Fruit fly (Drosophila melanogaster) whole organism, pupa: Measurements from ENCODE around the gene lectin-33A.

Experiments
- CG10348 ChIP-seq: fragments of 200-800 bp; sonication (Bioruptor generic); IDR thresholded peaks from 2 replicates; pipeline ENCODE4 v1.3.6; 2022; ENCODE audit warnings: missing biosample characterization, missing genetic modification characterization
- CG12605 ChIP-seq: fragments of 200-800 bp; sonication (Bioruptor generic); IDR thresholded peaks from 2 replicates; pipeline ENCODE4 v1.3.6; 2022; ENCODE audit warnings: missing biosample characterization, missing genetic modification characterization
- CG13204 ChIP-seq: fragments of 200-800 bp; sonication (Bioruptor generic); optimal IDR thresholded peaks from 2 replicates; lab custom pipeline; 2018; ENCODE audit warnings: missing biosample characterization, mild to moderate bottlenecking, missing genetic modification characterization, moderate library complexity
- CG14655 ChIP-seq: fragments of 200-800 bp; sonication (Bioruptor generic); optimal IDR thresholded peaks from 3 replicates; lab custom pipeline; 2017; ENCODE audit warnings: mild to moderate bottlenecking, missing biosample characterization, missing genetic modification reagents, missing genetic modification characterization
- CG15710 ChIP-seq: fragments of 200-800 bp; sonication (Bioruptor generic); optimal IDR thresholded peaks from 2 replicates; lab custom pipeline; 2018; ENCODE audit warnings: missing biosample characterization, mild to moderate bottlenecking, missing genetic modification characterization, moderate library complexity
- CG17806 ChIP-seq: fragments of 200-800 bp; sonication (Bioruptor generic); optimal IDR thresholded peaks from 2 replicates; lab custom pipeline; 2018; ENCODE audit warnings: missing biosample characterization, mild to moderate bottlenecking, missing genetic modification characterization, moderate library complexity
- CG32121 ChIP-seq: fragments of 200-800 bp; sonication (Bioruptor generic); IDR thresholded peaks from 2 replicates; pipeline ENCODE4 v1.3.6; 2022; ENCODE audit warnings: missing biosample characterization, missing genetic modification characterization
- CG34367 ChIP-seq: fragments of 200-800 bp; sonication (Bioruptor generic); optimal IDR thresholded peaks from 2 replicates; lab custom pipeline; 2018; ENCODE audit warnings: missing biosample characterization, mild to moderate bottlenecking, missing genetic modification characterization
- CG4496 ChIP-seq: fragments of 200-800 bp; sonication (Bioruptor generic); IDR thresholded peaks from 3 replicates; pipeline ENCODE4 v1.3.6; 2022; ENCODE audit warnings: missing biosample characterization, missing genetic modification characterization
- CG8159 ChIP-seq: fragments of 200-800 bp; sonication (Bioruptor generic); optimal IDR thresholded peaks from 3 replicates; lab custom pipeline; 2018; ENCODE audit warnings: missing biosample characterization, mild to moderate bottlenecking, missing genetic modification characterization, moderate library complexity
- CG8301 ChIP-seq: fragments of 200-800 bp; sonication (Bioruptor generic); optimal IDR thresholded peaks from 2 replicates; lab custom pipeline; 2018; ENCODE audit warnings: missing biosample characterization, mild to moderate bottlenecking, missing genetic modification characterization
- CG9948 ChIP-seq: fragments of 200-800 bp; sonication (Bioruptor generic); optimal IDR thresholded peaks from 2 replicates; lab custom pipeline; 2018; ENCODE audit warnings: missing biosample characterization, mild to moderate bottlenecking, missing genetic modification characterization, moderate library complexity
- D1 ChIP-seq: fragments of 200-800 bp; sonication (Bioruptor generic); optimal IDR thresholded peaks from 2 replicates; lab custom pipeline; 2018; ENCODE audit warnings: missing biosample characterization, mild to moderate bottlenecking, missing genetic modification characterization, moderate library complexity
- EcR ChIP-seq: fragments of 200-800 bp; sonication (Bioruptor generic); optimal IDR thresholded peaks from 3 replicates; lab custom pipeline; 2019; ENCODE audit warnings: missing biosample characterization, missing genetic modification characterization, mild to moderate bottlenecking, moderate library complexity, missing genetic modification reagents
- Ets98B ChIP-seq: fragments of 200-800 bp; sonication (Bioruptor generic); IDR thresholded peaks from 2 replicates; pipeline ENCODE4 v1.3.6; 2022; ENCODE audit warnings: missing biosample characterization, missing genetic modification characterization
- Pif1A ChIP-seq: fragments of 200-800 bp; sonication (Bioruptor generic); optimal IDR thresholded peaks from 3 replicates; lab custom pipeline; 2016; ENCODE audit warnings: missing biosample characterization, missing genetic modification characterization
- Pif1B ChIP-seq: fragments of 200-800 bp; sonication (Bioruptor generic); optimal IDR thresholded peaks from 3 replicates; lab custom pipeline; 2016; ENCODE audit warnings: missing biosample characterization, missing genetic modification characterization
- Snoo ChIP-seq: fragments of 200-800 bp; sonication (Bioruptor generic); optimal IDR thresholded peaks from 3 replicates; lab custom pipeline; 2017; ENCODE audit warnings: missing biosample characterization, mild to moderate bottlenecking, missing genetic modification characterization, inconsistent platforms
- fd96Ca ChIP-seq: fragments of 200-800 bp; sonication (Bioruptor generic); IDR thresholded peaks from 3 replicates; pipeline ENCODE4 v1.3.6; 2022; ENCODE audit warnings: missing biosample characterization, missing genetic modification characterization
- gl ChIP-seq: fragments of 200-800 bp; sonication (Bioruptor generic); optimal IDR thresholded peaks from 2 replicates; lab custom pipeline; 2018; ENCODE audit warnings: missing biosample characterization, mild to moderate bottlenecking, missing genetic modification characterization
- rn ChIP-seq: fragments of 200-800 bp; sonication (Bioruptor generic); IDR thresholded peaks from 2 replicates; pipeline ENCODE4 v1.3.6; 2022; ENCODE audit warnings: missing biosample characterization, missing genetic modification characterization

Gene lectin-33A

dm6 chr2L:11014018-11014611, 12.2 kb downstream of the lectin-33A start:
- TF ChIP-seq CG12605 (no peak), CG13204 (GFP tag; lab: Kevin White, UChicago) (peak; percentile 85)

- peak; percentile 55 for TF ChIP-seq CG8301
- TF ChIP-seq fd96Ca (GFP tag; lab: Robert Waterston, UW), result no peak
- no peak for TF ChIP-seq CG32121 (GFP tag; lab: Robert Waterston, UW)
- TF ChIP-seq CG8159 (tag; lab: Kevin White, UChicago), result peak; percentile 66
- no peak for TF ChIP-seq Pif1B (GFP tag; lab: Kevin White, UChicago)
- TF ChIP-seq rn (GFP tag; lab: Robert Waterston, UW), result no peak
- peak; percentile 51 for TF ChIP-seq CG15710 (tag; lab: Kevin White, UChicago)
- no peak for TF ChIP-seq Ets98B (GFP tag; lab: Robert Waterston, UW)
- TF ChIP-seq CG12605, result peak; percentile 37
- TF ChIP-seq Pif1A (GFP tag; lab: Kevin White, UChicago), result no peak
- TF ChIP-seq CG10348, result no peak
- TF ChIP-seq CG14655 (GFP tag; lab: Kevin White, UChicago), result no peak
- TF ChIP-seq CG17806 (tag; lab: Kevin White, UChicago), result peak; percentile 46
- TF ChIP-seq CG4496 (GFP tag; lab: Robert Waterston, UW), result no peak
- no peak for TF ChIP-seq CG13204 (GFP tag; lab: Kevin White, UChicago)
- peak; percentile 42 for TF ChIP-seq CG34367
- TF ChIP-seq EcR (GFP tag; lab: Kevin White, UChicago), result peak; percentile 11
- TF ChIP-seq CG9948 (tag; lab: Kevin White, UChicago), result peak; percentile 56
- no peak for TF ChIP-seq gl (tag; lab: Kevin White, UChicago)
- TF ChIP-seq Snoo, result no peak
- peak; percentile 11 for TF ChIP-seq D1
These were observed 12.8 kb downstream of the lectin-33A start for dm6 chr2L:11014671-11015070.

dm6 chr2L:11015320-11015719, 13.4 kb downstream of the lectin-33A start, which contains the start of gene Acp32CD:
Gene Acp32CD, plus strand, starts transcription at chr2L:11015620.
- TF ChIP-seq CG32121 (GFP tag; lab: Robert Waterston, UW) (no peak; the same call in 1 of the 2 replicates), CG14655 (GFP tag; lab: Kevin White, UChicago) (no peak), rn (GFP tag; lab: Robert Waterston, UW) (no peak), CG13204 (GFP tag; lab: Kevin White, UChicago) (no peak), CG15710 (tag; lab: Kevin White, UChicago) (no peak), Ets98B (GFP tag; lab: Robert Waterston, UW) (no peak), CG12605 (no peak), CG9948 (tag; lab: Kevin White, UChicago) (no peak), CG34367 (no peak), Pif1A (GFP tag; lab: Kevin White, UChicago) (no peak), CG17806 (tag; lab: Kevin White, UChicago) (no peak), Pif1B (GFP tag; lab: Kevin White, UChicago) (no peak), CG8159 (tag; lab: Kevin White, UChicago) (no peak), D1 (no peak), CG4496 (GFP tag; lab: Robert Waterston, UW) (no peak), Snoo (no peak), EcR (GFP tag; lab: Kevin White, UChicago) (no peak), CG10348 (no peak)

dm6 chr2L:11016695-11017094, 14.8 kb downstream of the lectin-33A start, which contains the start of gene CG14913:
Gene CG14913, plus strand, starts transcription at chr2L:11016995.
- TF ChIP-seq D1, result no peak
- TF ChIP-seq Ets98B (GFP tag; lab: Robert Waterston, UW), result no peak
- TF ChIP-seq Snoo, result no peak
- TF ChIP-seq gl (tag; lab: Kevin White, UChicago), result no peak
- TF ChIP-seq CG12605, result no peak
- TF ChIP-seq CG32121 (GFP tag; lab: Robert Waterston, UW), result no peak
- no peak for TF ChIP-seq CG8301
- no peak for TF ChIP-seq Pif1B (GFP tag; lab: Kevin White, UChicago)
- TF ChIP-seq CG8159 (tag; lab: Kevin White, UChicago), result no peak

- no peak for TF ChIP-seq CG13204 (GFP tag; lab: Kevin White, UChicago)
- no peak for TF ChIP-seq D1
- peak; percentile 48 for TF ChIP-seq CG14655 (GFP tag; lab: Kevin White, UChicago)
- TF ChIP-seq fd96Ca (GFP tag; lab: Robert Waterston, UW), result no peak
- TF ChIP-seq gl (tag; lab: Kevin White, UChicago), result no peak
- no peak for TF ChIP-seq CG32121 (GFP tag; lab: Robert Waterston, UW)
- no peak for TF ChIP-seq CG15710 (tag; lab: Kevin White, UChicago)
- no peak for TF ChIP-seq CG34367
- TF ChIP-seq CG8301, result peak; percentile 19
- no peak for TF ChIP-seq CG4496 (GFP tag; lab: Robert Waterston, UW)
- no peak for TF ChIP-seq CG12605
- TF ChIP-seq CG10348, result no peak
- TF ChIP-seq Ets98B (GFP tag; lab: Robert Waterston, UW), result no peak
- peak; percentile 44 for TF ChIP-seq CG8159 (tag; lab: Kevin White, UChicago)
- no peak for TF ChIP-seq EcR (GFP tag; lab: Kevin White, UChicago)
- TF ChIP-seq Pif1A (GFP tag; lab: Kevin White, UChicago), result no peak
- no peak for TF ChIP-seq rn (GFP tag; lab: Robert Waterston, UW)
- peak; percentile 21 for TF ChIP-seq CG17806 (tag; lab: Kevin White, UChicago)
- peak; percentile 53 for TF ChIP-seq CG9948 (tag; lab: Kevin White, UChicago)
- TF ChIP-seq Snoo, result peak; percentile 5
- TF ChIP-seq Pif1B (GFP tag; lab: Kevin White, UChicago), result no peak
These were observed 19.7 kb downstream of the lectin-33A start for dm6 chr2L:11021606-11022005.

dm6 chr2L:11022804-11023203, 20.9 kb downstream of the lectin-33A start:
- TF ChIP-seq EcR (GFP tag; lab: Kevin White, UChicago) (no peak), Pif1A (GFP tag; lab: Kevin White, UChicago) (peak; percentile 12), CG10348 (no peak), CG8159 (tag; lab: Kevin White, UChicago) (peak; percentile 19), CG12605 (no peak), CG9948 (tag; lab: Kevin White, UChicago) (peak; percentile 14), CG15710 (tag; lab: Kevin White, UChicago) (no peak), CG34367 (no peak), gl (tag; lab: Kevin White, UChicago) (no peak), CG14655 (GFP tag; lab: Kevin White, UChicago) (peak; percentile 1), CG32121 (GFP tag; lab: Robert Waterston, UW) (no peak), Snoo (no peak), D1 (no peak), fd96Ca (GFP tag; lab: Robert Waterston, UW) (no peak), CG17806 (tag; lab: Kevin White, UChicago) (peak; percentile 14), Ets98B (GFP tag; lab: Robert Waterston, UW) (no peak), CG8301 (peak; percentile 2), CG4496 (GFP tag; lab: Robert Waterston, UW) (no peak), CG13204 (GFP tag; lab: Kevin White, UChicago) (no peak), Pif1B (GFP tag; lab: Kevin White, UChicago) (no peak), rn (GFP tag; lab: Robert Waterston, UW) (no peak)
- TF ChIP-seq, all 21 proteins: peak for 6
